Fruit fly (Drosophila melanogaster) whole organism, embryonic: Measurements from ENCODE around the gene CG8369.

Source experiments
- Blimp-1 ChIP-seq: fragments of 200-800 bp; sonication (Bioruptor generic); optimal IDR thresholded peaks from 3 replicates; lab custom pipeline; 2018; ENCODE audit warnings: missing biosample characterization, missing genetic modification characterization, mild to moderate bottlenecking, moderate library complexity, missing genetic modification reagents
- Bteb2 ChIP-seq: fragments of 200-800 bp; sonication (Bioruptor generic); optimal IDR thresholded peaks from 2 replicates; lab custom pipeline; 2016; ENCODE audit warnings: missing biosample characterization, missing genetic modification characterization
- C15 ChIP-seq: fragments of 200-800 bp; sonication (Bioruptor generic); IDR thresholded peaks from 3 replicates; pipeline ENCODE4 v1.3.6; 2022; ENCODE audit warnings: missing biosample characterization, missing genetic modification characterization
- CG1024 ChIP-seq: fragments of 200-800 bp; sonication (Bioruptor generic); IDR thresholded peaks from 2 replicates; pipeline ENCODE4 v1.3.6; 2022; ENCODE audit warnings: missing biosample characterization, missing genetic modification characterization
- CG10274 ChIP-seq: fragments of 200-800 bp; sonication (Bioruptor generic); optimal IDR thresholded peaks from 3 replicates; lab custom pipeline; 2017; ENCODE audit warnings: missing biosample characterization, mild to moderate bottlenecking, missing genetic modification characterization
- CG10462 ChIP-seq: fragments of 200-800 bp; sonication (Bioruptor generic); optimal IDR thresholded peaks from 2 replicates; lab custom pipeline; 2016; ENCODE audit warnings: missing biosample characterization, missing genetic modification characterization
- CG11247 ChIP-seq: fragments of 200-800 bp; sonication (Bioruptor generic); IDR thresholded peaks from 2 replicates; pipeline ENCODE4 v1.3.6; 2022; ENCODE audit warnings: missing biosample characterization, missing genetic modification characterization
- CG12219 ChIP-seq: fragments of 200-800 bp; sonication (Bioruptor generic); optimal IDR thresholded peaks from 3 replicates; lab custom pipeline; 2018; ENCODE audit warnings: missing biosample characterization, mild to moderate bottlenecking, missing genetic modification characterization
- CG12236 ChIP-seq: fragments of 200-800 bp; sonication (Bioruptor generic); optimal IDR thresholded peaks from 2 replicates; lab custom pipeline; 2016; ENCODE audit warnings: missing biosample characterization, missing genetic modification characterization
- CG14014 ChIP-seq: fragments of 200-800 bp; sonication (Bioruptor generic); IDR thresholded peaks from 2 replicates; pipeline ENCODE4 v1.3.6; 2022; ENCODE audit warnings: missing biosample characterization, missing genetic modification characterization
- CG15696 ChIP-seq: fragments of 200-800 bp; sonication (Bioruptor generic); optimal IDR thresholded peaks from 2 replicates; lab custom pipeline; 2019; ENCODE audit warnings: missing biosample characterization, mild to moderate bottlenecking, missing genetic modification characterization, moderate library complexity
- CG1602 ChIP-seq: fragments of 200-800 bp; sonication (Bioruptor generic); optimal IDR thresholded peaks from 3 replicates; lab custom pipeline; 2016; ENCODE audit warnings: missing biosample characterization, missing genetic modification characterization
- CG17361 ChIP-seq: fragments of 200-800 bp; sonication (Bioruptor generic); IDR thresholded peaks from 3 replicates; pipeline ENCODE4 v1.3.6; 2022; ENCODE audit warnings: missing biosample characterization, missing genetic modification characterization
- CG17612 ChIP-seq: fragments of 200-800 bp; sonication (Bioruptor generic); IDR thresholded peaks from 2 replicates; pipeline ENCODE4 v1.3.6; 2022; ENCODE audit warnings: missing biosample characterization, missing genetic modification characterization
- CG18476 ChIP-seq: fragments of 200-800 bp; sonication (Bioruptor generic); optimal IDR thresholded peaks from 2 replicates; lab custom pipeline; 2016; ENCODE audit warnings: missing biosample characterization, mild to moderate bottlenecking, missing genetic modification characterization
- CG2875 ChIP-seq: fragments of 200-800 bp; sonication (Bioruptor generic); optimal IDR thresholded peaks from 2 replicates; lab custom pipeline; 2017; ENCODE audit warnings: missing biosample characterization, mild to moderate bottlenecking, missing genetic modification characterization, missing genetic modification reagents
- CG32532 ChIP-seq: fragments of 200-800 bp; sonication (Bioruptor generic); IDR thresholded peaks from 2 replicates; pipeline ENCODE4 v1.3.6; 2022; ENCODE audit warnings: missing biosample characterization, missing genetic modification characterization
- CG43689 ChIP-seq: fragments of 200-800 bp; sonication (Bioruptor generic); IDR thresholded peaks from 2 replicates; pipeline ENCODE4 v1.3.6; 2022; ENCODE audit warnings: missing biosample characterization, missing genetic modification characterization
- CG4424 ChIP-seq: fragments of 200-800 bp; sonication (Bioruptor generic); optimal IDR thresholded peaks from 3 replicates; lab custom pipeline; 2016; ENCODE audit warnings: missing biosample characterization, missing genetic modification characterization
- CG7928 ChIP-seq: fragments of 200-800 bp; sonication (Bioruptor generic); optimal IDR thresholded peaks from 2 replicates; lab custom pipeline; 2017; ENCODE audit warnings: missing biosample characterization, mild to moderate bottlenecking, missing genetic modification characterization
- CG8089 ChIP-seq: fragments of 200-800 bp; sonication (Bioruptor generic); optimal IDR thresholded peaks from 3 replicates; lab custom pipeline; 2016; ENCODE audit warnings: missing biosample characterization, missing genetic modification characterization
- Drgx ChIP-seq: fragments of 200-800 bp; sonication (Bioruptor generic); IDR thresholded peaks from 2 replicates; pipeline ENCODE4 v1.3.6; 2022; ENCODE audit warnings: missing biosample characterization, missing genetic modification characterization
- Gug ChIP-seq: fragments of 200-800 bp; sonication (Bioruptor generic); IDR thresholded peaks from 4 replicates; pipeline ENCODE4 v1.3.6; 2022; ENCODE audit warnings: missing biosample characterization, missing genetic modification characterization
- H15 ChIP-seq: fragments of 200-800 bp; sonication (Bioruptor generic); IDR thresholded peaks from 3 replicates; pipeline ENCODE4 v1.3.6; 2022; ENCODE audit warnings: missing biosample characterization, missing genetic modification characterization
- Hey ChIP-seq: fragments of 200-800 bp; sonication (Bioruptor generic); optimal IDR thresholded peaks from 3 replicates; lab custom pipeline; 2018; ENCODE audit warnings: missing biosample characterization, mild to moderate bottlenecking, missing genetic modification characterization
- Hr3 ChIP-seq: fragments of 200-800 bp; sonication (Bioruptor generic); optimal IDR thresholded peaks from 3 replicates; lab custom pipeline; 2016; ENCODE audit warnings: missing biosample characterization, missing genetic modification characterization
- Hr78 ChIP-seq, 2 experiments: fragments of 200-800 bp in 1 of 2; fragments of >200 bp in 1 of 2; sonication (Bioruptor generic) in 1 of 2; optimal IDR thresholded peaks; 2 replicates each; lab custom pipeline; 2017 to 2019; ENCODE audit warnings: missing biosample characterization in 2 of 2, missing genetic modification characterization in 2 of 2, mild to moderate bottlenecking in 1 of 2, moderate library complexity in 1 of 2
- Meics ChIP-seq: fragments of 200-800 bp; sonication (Bioruptor generic); optimal IDR thresholded peaks from 2 replicates; lab custom pipeline; 2017; ENCODE audit warnings: missing biosample characterization, mild to moderate bottlenecking, missing genetic modification characterization
- Mes4 ChIP-seq: fragments of 200-800 bp; sonication (Bioruptor generic); optimal IDR thresholded peaks from 2 replicates; lab custom pipeline; 2016; ENCODE audit warnings: missing biosample characterization, missing genetic modification characterization
- Myb ChIP-seq: fragments of 200-800 bp; sonication (Bioruptor generic); optimal IDR thresholded peaks from 2 replicates; lab custom pipeline; 2016; ENCODE audit warnings: missing biosample characterization, missing genetic modification characterization
- Oli ChIP-seq: fragments of 200-800 bp; sonication (Bioruptor generic); optimal IDR thresholded peaks from 2 replicates; lab custom pipeline; 2018; ENCODE audit warnings: missing biosample characterization, mild to moderate bottlenecking, missing genetic modification characterization, moderate library complexity
- Vsx1 ChIP-seq: fragments of 200-800 bp; sonication (Bioruptor generic); optimal IDR thresholded peaks from 2 replicates; lab custom pipeline; 2017; ENCODE audit warnings: missing biosample characterization, mild to moderate bottlenecking, missing genetic modification characterization, missing genetic modification reagents
- bigmax ChIP-seq: fragments of 200-800 bp; sonication (Bioruptor generic); optimal IDR thresholded peaks from 2 replicates; lab custom pipeline; 2018; ENCODE audit warnings: missing biosample characterization, mild to moderate bottlenecking, missing genetic modification characterization
- crp ChIP-seq, 2 experiments: fragments of 200-800 bp; sonication (Bioruptor generic); optimal IDR thresholded peaks; 2 replicates in 1 of 2; 3 replicates in 1 of 2; lab custom pipeline; 2017; ENCODE audit warnings: missing biosample characterization in 2 of 2, missing genetic modification characterization in 2 of 2, mild to moderate bottlenecking in 1 of 2, moderate library complexity in 1 of 2
- dysf ChIP-seq: fragments of 200-800 bp; sonication (Bioruptor generic); IDR thresholded peaks from 3 replicates; pipeline ENCODE4 v1.3.6; 2022; ENCODE audit warnings: missing biosample characterization, missing genetic modification characterization
- grau ChIP-seq: fragments of 200-800 bp; optimal IDR thresholded peaks from 3 replicates; lab custom pipeline; 2019; ENCODE audit warnings: missing biosample characterization, mild to moderate bottlenecking, missing genetic modification characterization, moderate library complexity
- gt ChIP-seq: fragments of 200-800 bp; sonication (Bioruptor generic); IDR thresholded peaks from 2 replicates; pipeline ENCODE4 v1.3.6; 2022; ENCODE audit warnings: missing biosample characterization, missing genetic modification characterization
- h ChIP-seq: fragments of >200 bp; optimal IDR thresholded peaks from 2 replicates; lab custom pipeline; 2017
- odd ChIP-seq: fragments of 200-800 bp; sonication (Bioruptor generic); optimal IDR thresholded peaks from 2 replicates; lab custom pipeline; 2017; ENCODE audit warnings: missing biosample characterization, mild to moderate bottlenecking, missing genetic modification characterization
- pros ChIP-seq: fragments of 200-800 bp; sonication (Bioruptor generic); optimal IDR thresholded peaks from 3 replicates; lab custom pipeline; 2019; ENCODE audit warnings: missing biosample characterization, mild to moderate bottlenecking, missing genetic modification characterization, moderate library complexity
- sd ChIP-seq: fragments of 200-800 bp; sonication (Bioruptor generic); optimal IDR thresholded peaks from 3 replicates; lab custom pipeline; 2018; ENCODE audit warnings: missing biosample characterization, mild to moderate bottlenecking, missing genetic modification characterization, moderate library complexity
- seq ChIP-seq: fragments of 200-800 bp; sonication (Bioruptor generic); IDR thresholded peaks from 2 replicates; pipeline ENCODE4 v1.3.6; 2022; ENCODE audit warnings: missing biosample characterization, missing genetic modification characterization
- sima ChIP-seq: fragments of 200-800 bp; sonication (Bioruptor generic); optimal IDR thresholded peaks from 2 replicates; lab custom pipeline; 2016; ENCODE audit warnings: missing biosample characterization, missing genetic modification characterization
- sob ChIP-seq: fragments of 200-800 bp; sonication (Bioruptor generic); IDR thresholded peaks from 2 replicates; pipeline ENCODE4 v1.3.6; 2022; ENCODE audit warnings: missing biosample characterization, missing genetic modification characterization
- trh ChIP-seq: fragments of 200-800 bp; sonication (Bioruptor generic); optimal IDR thresholded peaks from 2 replicates; lab custom pipeline; 2016; ENCODE audit warnings: missing biosample characterization, missing genetic modification characterization
- ttk ChIP-seq: fragments of 200-800 bp; sonication (Bioruptor generic); IDR thresholded peaks from 2 replicates; pipeline ENCODE4 v2.1.2; 2022; ENCODE audit warnings: missing biosample characterization, missing genetic modification characterization
- twi ChIP-seq: fragments of 200-800 bp; optimal IDR thresholded peaks from 2 replicates; lab custom pipeline; 2019; ENCODE audit warnings: missing biosample characterization, mild to moderate bottlenecking, missing genetic modification characterization, moderate library complexity
- unpg ChIP-seq: fragments of 200-800 bp; sonication (Bioruptor generic); optimal IDR thresholded peaks from 3 replicates; lab custom pipeline; 2018; ENCODE audit warnings: missing biosample characterization, mild to moderate bottlenecking, missing genetic modification characterization, moderate library complexity
- vnd ChIP-seq: fragments of 200-800 bp; sonication (Bioruptor generic); IDR thresholded peaks from 3 replicates; pipeline ENCODE4 v1.3.6; 2022; ENCODE audit warnings: missing biosample characterization, missing genetic modification characterization; ENCODE audit not compliant: partially characterized antibody
- vvl ChIP-seq: fragments of 200-800 bp; sonication (Bioruptor generic); IDR thresholded peaks from 2 replicates; pipeline ENCODE4 v1.3.6; 2022; ENCODE audit warnings: missing biosample characterization, missing genetic modification characterization

Gene CG8369

dm6 chr3R:8849373-8850228 lies 27.8 kb downstream of the CG8369 start (continued):
- TF ChIP-seq CG14014 (GFP tag; lab: Robert Waterston, UW): no peak
- peak; percentile 43 for TF ChIP-seq Blimp-1 (GFP tag; lab: Kevin White, UChicago)
- 0 out of 3 replicates have a peak, but pooled peaks have one; percentile 38 for TF ChIP-seq CG17361 (GFP tag; lab: Robert Waterston, UW)
- TF ChIP-seq sob (GFP tag; lab: Robert Waterston, UW): no peak
- TF ChIP-seq Vsx1 (GFP tag; lab: Kevin White, UChicago): no peak
- peak; percentile 59 for TF ChIP-seq unpg (GFP tag; lab: Kevin White, UChicago)
- TF ChIP-seq crp (GFP tag; optimal IDR thresholded peaks at IDR 0.05; lab: Kevin White, UChicago): no peak
- no peak for TF ChIP-seq CG32532 (GFP tag; lab: Robert Waterston, UW)
- TF ChIP-seq gt (GFP tag; lab: Robert Waterston, UW): no peak
- peak; percentile 100 for TF ChIP-seq twi
- no peak for TF ChIP-seq sima (GFP tag; lab: Kevin White, UChicago)
- TF ChIP-seq dysf (GFP tag; lab: Robert Waterston, UW): no peak
- TF ChIP-seq Hr3 (GFP tag; lab: Kevin White, UChicago): no peak
- no peak for TF ChIP-seq Gug
- TF ChIP-seq sd (tag; lab: Kevin White, UChicago): no peak
- no peak for TF ChIP-seq CG10462
- TF ChIP-seq Myb (GFP tag; lab: Kevin White, UChicago): no peak
- TF ChIP-seq bigmax (GFP tag; lab: Kevin White, UChicago): no peak
- no peak for TF ChIP-seq Bteb2 (GFP tag; lab: Kevin White, UChicago)
- TF ChIP-seq odd (GFP tag; lab: Kevin White, UChicago): no peak
- TF ChIP-seq seq: no peak
- peak; percentile 2 for TF ChIP-seq Mes4 (GFP tag; lab: Kevin White, UChicago)
- TF ChIP-seq h: no peak
- TF ChIP-seq CG1024 (GFP tag; lab: Robert Waterston, UW): no peak
- TF ChIP-seq CG43689 (GFP tag; lab: Robert Waterston, UW): no peak
- peak; percentile 14 for TF ChIP-seq pros (GFP tag; lab: Kevin White, UChicago)
- TF ChIP-seq C15: no peak
- TF ChIP-seq CG4424 (GFP tag; lab: Kevin White, UChicago): peak; percentile 38
- no peak for TF ChIP-seq trh
- TF ChIP-seq H15 (GFP tag; lab: Robert Waterston, UW): no peak
- no peak for TF ChIP-seq CG11247 (GFP tag; lab: Robert Waterston, UW)
- TF ChIP-seq CG12219 (GFP tag; lab: Kevin White, UChicago): no peak
- TF ChIP-seq CG17612 (GFP tag; lab: Robert Waterston, UW): no peak
- TF ChIP-seq CG2875 (GFP tag; lab: Kevin White, UChicago): peak; percentile 33
- TF ChIP-seq Hey: no peak
- TF ChIP-seq CG7928 (GFP tag; lab: Kevin White, UChicago): no peak
- peak; percentile 46 for TF ChIP-seq CG15696 (tag; lab: Kevin White, UChicago)
- TF ChIP-seq ttk: no peak
- TF ChIP-seq vvl (GFP tag; lab: Robert Waterston, UW): peak; percentile 60; the same call in 1 of the 2 replicates
- no peak for TF ChIP-seq CG12236 (GFP tag; lab: Kevin White, UChicago)
- TF ChIP-seq grau (tag; lab: Kevin White, UChicago): peak; percentile 40
- peak; percentile 43 for TF ChIP-seq CG1602
- no peak for TF ChIP-seq CG18476 (GFP tag; lab: Kevin White, UChicago)
- TF ChIP-seq CG8089: no peak
- TF ChIP-seq Drgx (GFP tag; lab: Robert Waterston, UW): peak; percentile 53
- no peak for TF ChIP-seq Meics (GFP tag; lab: Kevin White, UChicago)
- TF ChIP-seq Hr78 (GFP tag; optimal IDR thresholded peaks at IDR 0.05; lab: Kevin White, UChicago): no peak
- peak; percentile 32 for TF ChIP-seq Oli (tag; lab: Kevin White, UChicago)
- no peak for TF ChIP-seq vnd (GFP tag; lab: Robert Waterston, UW)
- no peak for TF ChIP-seq CG10274 (GFP tag; lab: Kevin White, UChicago)
